Worm (Caenorhabditis elegans): ENCODE results near the gene ppm-1.G.

ppm-1.G gene

ce11 chrIII:793595-793994 lies 10.1 kb downstream of the ppm-1.G start, which contains the start of gene snt-2 (continued):
- TF ChIP-seq pax-3 (tag; optimal IDR thresholded peaks at IDR 0.05) (peak; percentile 63), tlp-1 (tag; optimal IDR thresholded peaks at IDR 0.05) (no peak), zip-4 (GFP tag; optimal IDR thresholded peaks at IDR 0.05) (peak; percentile 24), aha-1 (tag; optimal IDR thresholded peaks at IDR 0.05) (peak; percentile 49), F16B12.6 (tag; optimal IDR thresholded peaks at IDR 0.05) (peak; percentile 44), ama-1 (optimal IDR thresholded peaks at IDR 0.05) (no peak), sup-37 (GFP tag; optimal IDR thresholded peaks at IDR 0.05) (no peak), mep-1 (tag; optimal IDR thresholded peaks at IDR 0.05) (peak; percentile 80), snu-23 (GFP tag; optimal IDR thresholded peaks at IDR 0.05) (peak; percentile 88), C16A3.4 (tag; optimal IDR thresholded peaks at IDR 0.05) (peak; percentile 80), zag-1 (tag; optimal IDR thresholded peaks at IDR 0.05) (no peak), hpl-2 (GFP tag; optimal IDR thresholded peaks at IDR 0.05) (peak; percentile 26), nhr-76 (tag; optimal IDR thresholded peaks at IDR 0.05) (no peak), ceh-82 (tag; optimal IDR thresholded peaks at IDR 0.05) (peak; percentile 53 to 95 (median 75)), irx-1 (tag; optimal IDR thresholded peaks at IDR 0.05) (peak; percentile 76), egl-13 (tag; optimal IDR thresholded peaks at IDR 0.05) (peak; percentile 43), nhr-237 (tag; optimal IDR thresholded peaks at IDR 0.05) (peak; percentile 36), nhr-47 (tag; optimal IDR thresholded peaks at IDR 0.05) (peak; percentile 85), mab-9 (GFP tag; IDR thresholded peaks at IDR 0.05) (no peak), jun-1 (tag; optimal IDR thresholded peaks at IDR 0.05) (peak; percentile 69), mef-2 (tag; optimal IDR thresholded peaks at IDR 0.05) (no peak), nhr-28 (tag; optimal IDR thresholded peaks at IDR 0.05) (no peak), nhr-77 (tag; optimal IDR thresholded peaks at IDR 0.05) (peak; percentile 70), pqm-1 (tag; optimal IDR thresholded peaks at IDR 0.05) (no peak), blmp-1 (tag; optimal IDR thresholded peaks at IDR 0.05) (peak; percentile 63), lin-15B (tag; optimal IDR thresholded peaks at IDR 0.05) (peak; percentile 72), unc-62 (GFP tag; optimal IDR thresholded peaks at IDR 0.05) (no peak), lir-3 (tag; optimal IDR thresholded peaks at IDR 0.05; ENCODE audit: poor library complexity) (peak; percentile 67), mdl-1 (tag; optimal IDR thresholded peaks at IDR 0.05) (peak in 1 of 2 experiments; percentile 63), fos-1 (tag; optimal IDR thresholded peaks at IDR 0.05) (peak; percentile 62), unc-98 (GFP tag; IDR thresholded peaks at IDR 0.05) (no peak), egl-27 (tag; optimal IDR thresholded peaks at IDR 0.05) (no peak), ztf-11 (tag; optimal IDR thresholded peaks at IDR 0.05) (peak in 1 of 2 experiments; percentile 3), ceh-90 (tag; optimal IDR thresholded peaks at IDR 0.05) (peak; percentile 18), skn-1 (tag; optimal IDR thresholded peaks at IDR 0.05) (peak; percentile 85), grh-1 (GFP tag; IDR thresholded peaks at IDR 0.05) (no peak), dpl-1 (GFP tag; optimal IDR thresholded peaks at IDR 0.05) (peak; percentile 74 to 84 (median 80)), sptf-1 (tag; optimal IDR thresholded peaks at IDR 0.05) (no peak), unc-130 (tag; optimal IDR thresholded peaks at IDR 0.05) (no peak), ceh-8 (GFP tag; optimal IDR thresholded peaks at IDR 0.05) (no peak), nhr-19 (GFP tag; conservative IDR thresholded peaks at IDR 0.05) (peak; percentile 77), alr-1 (tag; optimal IDR thresholded peaks at IDR 0.05; ENCODE audit: borderline replicate concordance) (no peak), fkh-10 (GFP tag; optimal IDR thresholded peaks at IDR 0.05) (peak; percentile 5), xbp-1 (tag; optimal IDR thresholded peaks at IDR 0.05) (peak; percentile 71), Y116A8C.19 (tag; optimal IDR thresholded peaks at IDR 0.05; ENCODE audit: borderline replicate concordance) (no peak), ceh-88 (GFP tag; IDR thresholded peaks at IDR 0.05) (peak; percentile 30; the same call in 1 of the 2 replicates), ceh-63 (GFP tag; optimal IDR thresholded peaks at IDR 0.05) (no peak), lin-14 (GFP tag; optimal IDR thresholded peaks at IDR 0.05) (no peak), tbx-2 (tag; optimal IDR thresholded peaks at IDR 0.05) (peak; percentile 82), nhr-11 (tag; optimal IDR thresholded peaks at IDR 0.05) (no peak), nhr-71 (tag; optimal IDR thresholded peaks at IDR 0.05) (peak; percentile 85), hlh-17 (GFP tag; optimal IDR thresholded peaks at IDR 0.05; ENCODE audit: borderline replicate concordance) (no peak), ces-1 (GFP tag; optimal IDR thresholded peaks at IDR 0.05) (no peak), nhr-85 (tag) (peak; percentile 85)

Measured in whole organism, L1 larva.